Worm (Caenorhabditis elegans): Measurements from ENCODE around the gene sre-36.
A peak's percentile ranks its signal among the peaks of the same experiment; 100 is the strongest.

The sre-36 gene

ce11 chrV:16401519-16401918 lies 2.0 kb downstream of the sre-36 start, which contains the start of gene F13A7.14 (continued):
- TF ChIP-seq nhr-11 (tag; optimal IDR thresholded peaks at IDR 0.05) (no peak), R02D3.7 (tag; optimal IDR thresholded peaks at IDR 0.05) (peak; percentile 59), fkh-10 (GFP tag; optimal IDR thresholded peaks at IDR 0.05) (peak; percentile 14), tbx-2 (tag; optimal IDR thresholded peaks at IDR 0.05) (no peak), ceh-9 (tag; optimal IDR thresholded peaks at IDR 0.05) (no peak), snpc-4 (tag; optimal IDR thresholded peaks at IDR 0.05) (peak; percentile 88), fkh-2 (tag; optimal IDR thresholded peaks at IDR 0.05) (no peak), egl-5 (tag; optimal IDR thresholded peaks at IDR 0.05) (no peak), eor-1 (tag; optimal IDR thresholded peaks at IDR 0.05) (no peak), nhr-67 (tag; optimal IDR thresholded peaks at IDR 0.05) (no peak)

ce11 chrV:16403974-16404373 lies 4.5 kb downstream of the sre-36 start, which contains the start of gene syp-1:
TSS of gene syp-1 (plus strand) at chrV:16404274.
- no peak for TF ChIP-seq skn-1 (tag; optimal IDR thresholded peaks at IDR 0.05)
- no peak for TF ChIP-seq hmg-11 (tag; optimal IDR thresholded peaks at IDR 0.05)
- no peak for TF ChIP-seq eor-1 (tag; optimal IDR thresholded peaks at IDR 0.05)
- TF ChIP-seq jun-1 (tag; optimal IDR thresholded peaks at IDR 0.05): no peak
- TF ChIP-seq nhr-23 (tag; optimal IDR thresholded peaks at IDR 0.05): no peak
- TF ChIP-seq fkh-10 (GFP tag; optimal IDR thresholded peaks at IDR 0.05): no peak
- no peak for TF ChIP-seq nhr-25 (tag; optimal IDR thresholded peaks at IDR 0.05)
- no peak for TF ChIP-seq lin-39 (tag; optimal IDR thresholded peaks at IDR 0.05)
- no peak for TF ChIP-seq lin-15B (tag; optimal IDR thresholded peaks at IDR 0.05)
- TF ChIP-seq fos-1 (tag; optimal IDR thresholded peaks at IDR 0.05): no peak
- no peak for TF ChIP-seq zag-1 (tag; optimal IDR thresholded peaks at IDR 0.05)
- TF ChIP-seq ceh-28 (tag; optimal IDR thresholded peaks at IDR 0.05): no peak
- TF ChIP-seq ztf-4 (tag; optimal IDR thresholded peaks at IDR 0.05): no peak
- TF ChIP-seq pqm-1 (tag; optimal IDR thresholded peaks at IDR 0.05): no peak
- TF ChIP-seq pha-4 (tag; optimal IDR thresholded peaks at IDR 0.05): no peak

ce11 chrV:16405366-16405765 lies 5.9 kb downstream of the sre-36 start:
- TF ChIP-seq ceh-16 (tag; optimal IDR thresholded peaks at IDR 0.05) (no peak), fos-1 (tag; optimal IDR thresholded peaks at IDR 0.05) (no peak), mdl-1 (tag; optimal IDR thresholded peaks at IDR 0.05) (no peak), egl-27 (tag; optimal IDR thresholded peaks at IDR 0.05) (no peak), ZK546.5 (tag; optimal IDR thresholded peaks at IDR 0.05) (no peak), mml-1 (tag; optimal IDR thresholded peaks at IDR 0.05) (no peak)

- TF ChIP-seq mml-1 (tag; optimal IDR thresholded peaks at IDR 0.05) (no peak), aly-2 (tag; optimal IDR thresholded peaks at IDR 0.05) (no peak)
These were observed 6.9 kb downstream of the sre-36 start for ce11 chrV:16406357-16406756.

ce11 chrV:16407663-16408062 lies 8.2 kb downstream of the sre-36 start, which contains the start of gene F26D2.3:
TSS of gene F26D2.3 (plus strand) at chrV:16407963.
- TF ChIP-seq ceh-82 (tag; optimal IDR thresholded peaks at IDR 0.05) (no peak), snpc-4 (tag; optimal IDR thresholded peaks at IDR 0.05) (no peak), jun-1 (tag; optimal IDR thresholded peaks at IDR 0.05) (no peak), zag-1 (tag; optimal IDR thresholded peaks at IDR 0.05) (no peak), egl-27 (tag; optimal IDR thresholded peaks at IDR 0.05) (no peak)

ce11 chrV:16410521-16410920 lies 11.0 kb downstream of the sre-36 start, which contains the start of gene srh-145:
TSS of gene srh-145 (plus strand) at chrV:16410713.
- TF ChIP-seq egl-27 (tag; optimal IDR thresholded peaks at IDR 0.05): no peak
- TF ChIP-seq unc-62 (GFP tag; optimal IDR thresholded peaks at IDR 0.05): no peak
- TF ChIP-seq skn-1 (tag; optimal IDR thresholded peaks at IDR 0.05): no peak
- TF ChIP-seq lin-15B (tag; optimal IDR thresholded peaks at IDR 0.05): no peak
- TF ChIP-seq mml-1 (tag; optimal IDR thresholded peaks at IDR 0.05): no peak
- TF ChIP-seq eor-1 (tag; optimal IDR thresholded peaks at IDR 0.05): no peak
- TF ChIP-seq unc-39 (tag; optimal IDR thresholded peaks at IDR 0.05): no peak
- no peak for TF ChIP-seq ceh-28 (tag; optimal IDR thresholded peaks at IDR 0.05)
- TF ChIP-seq fos-1 (tag; optimal IDR thresholded peaks at IDR 0.05): no peak
- TF ChIP-seq nhr-237 (tag; optimal IDR thresholded peaks at IDR 0.05): no peak
- no peak for TF ChIP-seq nhr-67 (tag; optimal IDR thresholded peaks at IDR 0.05)
- TF ChIP-seq egl-5 (tag; optimal IDR thresholded peaks at IDR 0.05): no peak
- TF ChIP-seq lsy-12 (tag; optimal IDR thresholded peaks at IDR 0.05): no peak
- no peak for TF ChIP-seq ZK546.5 (tag; optimal IDR thresholded peaks at IDR 0.05)
- no peak for TF ChIP-seq nhr-23 (tag; optimal IDR thresholded peaks at IDR 0.05)
- TF ChIP-seq pha-4 (tag; optimal IDR thresholded peaks at IDR 0.05): no peak
- no peak for TF ChIP-seq nhr-76 (tag; optimal IDR thresholded peaks at IDR 0.05)
- TF ChIP-seq daf-12 (tag; optimal IDR thresholded peaks at IDR 0.05): no peak
- TF ChIP-seq nhr-11 (tag; optimal IDR thresholded peaks at IDR 0.05): no peak

Data from whole organism, L3 larva.